Worm (Caenorhabditis elegans) whole organism, young adult: ENCODE measurements around the gene ins-15.
A peak's percentile ranks its signal among the peaks of the same experiment; 100 is the strongest.

Experiments used
- B0336.3 ChIP-seq: fragments of 200-800 bp; sonication (Bioruptor generic); IDR thresholded peaks from 2 replicates; pipeline ENCODE4 v1.3.6; 2022; ENCODE audit warnings: missing genetic modification characterization, missing compliant biosample characterization
- F22D6.2 ChIP-seq: sonication (generic microtip); optimal IDR thresholded peaks from 2 replicates; lab custom pipeline; 2016; ENCODE audit warnings: mild to moderate bottlenecking, missing genetic modification characterization, missing compliant biosample characterization
- F23B12.7 ChIP-seq: sonication (generic microtip); optimal IDR thresholded peaks from 2 replicates; lab custom pipeline; 2017; ENCODE audit warnings: missing genetic modification characterization, mild to moderate bottlenecking, missing compliant biosample characterization, antibody characterized with exemption, moderate library complexity; ENCODE audit not compliant: insufficient read depth
- F37B4.10 ChIP-seq: fragments of 200-800 bp; sonication (Bioruptor generic); IDR thresholded peaks from 2 replicates; pipeline ENCODE4 v1.3.6; 2022; ENCODE audit warnings: missing genetic modification characterization, missing compliant biosample characterization
- F55B11.4 ChIP-seq: sonication (generic microtip); optimal IDR thresholded peaks from 2 replicates; lab custom pipeline; 2016; ENCODE audit warnings: missing compliant biosample characterization, missing genetic modification characterization, borderline replicate concordance; ENCODE audit not compliant: insufficient read depth
- K11D2.4 ChIP-seq: fragments of 200-800 bp; sonication (Bioruptor generic); IDR thresholded peaks from 2 replicates; pipeline ENCODE4 v1.3.6; 2022; ENCODE audit warnings: missing genetic modification reagents, missing genetic modification characterization, missing compliant biosample characterization
- T26A5.8 ChIP-seq: sonication (generic microtip); optimal IDR thresholded peaks from 2 replicates; lab custom pipeline; 2016; ENCODE audit warnings: missing genetic modification characterization, missing compliant biosample characterization
- Y56A3A.18 ChIP-seq: fragments of 200-800 bp; sonication (Bioruptor generic); IDR thresholded peaks from 2 replicates; pipeline ENCODE4 v1.3.6; 2022; ENCODE audit warnings: missing genetic modification reagents, missing genetic modification characterization, missing compliant biosample characterization
- Y95B8A.8 ChIP-seq: fragments of 200-800 bp; sonication (Bioruptor generic); IDR thresholded peaks from 2 replicates; pipeline ENCODE4 v1.3.6; 2022; ENCODE audit warnings: missing genetic modification reagents, missing genetic modification characterization, missing compliant biosample characterization
- ama-1 ChIP-seq, 3 experiments: fragments of 150-350 bp in 1 of 3; sonication (generic microtip) in 2 of 3; optimal IDR thresholded peaks; 2 replicates each; lab custom pipeline; 2014 to 2018; ENCODE audit warnings: missing biosample characterization in 2 of 3, missing genetic modification characterization in 2 of 3, missing genetic modification reagents in 2 of 3
- aptf-2 ChIP-seq: fragments of 200-800 bp; sonication (Bioruptor generic); conservative IDR thresholded peaks from 2 replicates; pipeline ENCODE4 v1.3.6; 2022; ENCODE audit warnings: missing genetic modification reagents, missing genetic modification characterization, missing compliant biosample characterization
- ceh-40 ChIP-seq: fragments of 200-800 bp; sonication (Bioruptor generic); IDR thresholded peaks from 2 replicates; pipeline ENCODE4 v1.3.6; 2022; ENCODE audit warnings: missing genetic modification characterization, missing compliant biosample characterization
- ceh-79 ChIP-seq: sonication (generic microtip); optimal IDR thresholded peaks from 2 replicates; lab custom pipeline; 2017; ENCODE audit warnings: mild to moderate bottlenecking, missing genetic modification characterization, missing compliant biosample characterization
- chd-7 ChIP-seq: sonication (generic microtip); optimal IDR thresholded peaks from 2 replicates; lab custom pipeline; 2016; ENCODE audit warnings: mild to moderate bottlenecking, missing genetic modification characterization, moderate library complexity, missing compliant biosample characterization
- dpl-1 ChIP-seq: fragments of 150-350 bp; optimal IDR thresholded peaks from 2 replicates; lab custom pipeline; 2014; ENCODE audit warnings: missing biosample characterization, missing genetic modification reagents, missing genetic modification characterization
- efl-1 ChIP-seq: fragments of 150-350 bp; optimal IDR thresholded peaks from 2 replicates; lab custom pipeline; 2014; ENCODE audit warnings: missing biosample characterization, missing genetic modification reagents, missing genetic modification characterization
- him-1 ChIP-seq: sonication (generic microtip); optimal IDR thresholded peaks from 2 replicates; lab custom pipeline; 2016; ENCODE audit warnings: missing genotype, missing genetic modification reagents, missing genetic modification characterization, missing compliant biosample characterization
- hlh-26 ChIP-seq: fragments of 200-800 bp; sonication (Bioruptor generic); conservative IDR thresholded peaks from 2 replicates; pipeline ENCODE4 v1.3.6; 2022; ENCODE audit warnings: missing genetic modification reagents, missing genetic modification characterization, missing compliant biosample characterization
- hmg-1.2 ChIP-seq: fragments of 200-800 bp; sonication (Bioruptor generic); IDR thresholded peaks from 2 replicates; pipeline ENCODE4 v1.3.6; 2022; ENCODE audit warnings: missing genetic modification reagents, missing genetic modification characterization, missing compliant biosample characterization
- hmg-20 ChIP-seq: fragments of 200-800 bp; sonication (Bioruptor generic); IDR thresholded peaks from 2 replicates; pipeline ENCODE4 v1.3.6; 2022; ENCODE audit warnings: missing genetic modification reagents, missing genetic modification characterization, missing compliant biosample characterization
- hsf-1 ChIP-seq: fragments of 200-800 bp; sonication (Bioruptor generic); IDR thresholded peaks from 2 replicates; pipeline ENCODE4 v1.3.6; 2022; ENCODE audit warnings: missing genetic modification reagents, missing genetic modification characterization, missing compliant biosample characterization
- let-526 ChIP-seq: fragments of 200-800 bp; sonication (Bioruptor generic); IDR thresholded peaks from 2 replicates; pipeline ENCODE4 v1.3.6; 2022; ENCODE audit warnings: missing genetic modification reagents, missing genetic modification characterization, missing compliant biosample characterization
- lir-1 ChIP-seq: fragments of 200-800 bp; sonication (Bioruptor generic); conservative IDR thresholded peaks from 2 replicates; pipeline ENCODE4 v1.3.6; 2022; ENCODE audit warnings: missing genetic modification reagents, missing genetic modification characterization, missing compliant biosample characterization
- lsy-27 ChIP-seq: sonication (generic microtip); optimal IDR thresholded peaks from 2 replicates; lab custom pipeline; 2017; ENCODE audit warnings: missing genetic modification characterization, mild to moderate bottlenecking, missing compliant biosample characterization, antibody characterized with exemption, missing genotype, borderline replicate concordance; ENCODE audit not compliant: insufficient read depth
- madf-10 ChIP-seq: sonication (generic microtip); optimal IDR thresholded peaks from 2 replicates; lab custom pipeline; 2016; ENCODE audit warnings: mild to moderate bottlenecking, missing genetic modification characterization, missing compliant biosample characterization
- madf-6 ChIP-seq: fragments of 200-800 bp; sonication (Bioruptor generic); IDR thresholded peaks from 2 replicates; pipeline ENCODE4 v1.3.6; 2022; ENCODE audit warnings: missing genetic modification reagents, missing genetic modification characterization, missing compliant biosample characterization
- madf-8 ChIP-seq: fragments of 200-800 bp; sonication (Bioruptor generic); conservative IDR thresholded peaks from 2 replicates; pipeline ENCODE4 v1.3.6; 2022; ENCODE audit warnings: missing genetic modification reagents, missing genetic modification characterization, missing compliant biosample characterization
- mes-4 ChIP-seq: sonication (generic microtip); optimal IDR thresholded peaks from 2 replicates; lab custom pipeline; 2016; ENCODE audit warnings: missing genotype, missing genetic modification characterization, missing compliant biosample characterization
- nfya-1 ChIP-seq: sonication (generic microtip); optimal IDR thresholded peaks from 2 replicates; lab custom pipeline; 2017; ENCODE audit warnings: antibody characterized with exemption, missing compliant biosample characterization, missing genetic modification characterization, borderline replicate concordance; ENCODE audit not compliant: insufficient read depth
- nhr-179 ChIP-seq: sonication (generic microtip); optimal IDR thresholded peaks from 2 replicates; lab custom pipeline; 2016; ENCODE audit warnings: mild to moderate bottlenecking, missing genetic modification characterization, missing compliant biosample characterization
- nhr-90 ChIP-seq: sonication (generic microtip); optimal IDR thresholded peaks from 2 replicates; lab custom pipeline; 2016; ENCODE audit warnings: missing genotype, mild to moderate bottlenecking, missing genetic modification characterization, missing compliant biosample characterization
- pha-4 ChIP-seq: fragments of 150-350 bp; sonication (generic microtip); optimal IDR thresholded peaks from 2 replicates; lab custom pipeline; 2014; ENCODE audit warnings: missing biosample characterization, missing genetic modification reagents, missing genetic modification characterization
- rpc-1 ChIP-seq, 2 experiments: fragments of 150-350 bp in 1 of 2; sonication (generic microtip) in 1 of 2; optimal IDR thresholded peaks; 2 replicates each; lab custom pipeline; 2014 to 2018; ENCODE audit warnings: missing biosample characterization in 1 of 2, missing genetic modification characterization in 1 of 2, missing genetic modification reagents in 1 of 2, missing genotype in 1 of 2
- sdz-38 ChIP-seq: sonication (generic microtip); optimal IDR thresholded peaks from 2 replicates; lab custom pipeline; 2016; ENCODE audit warnings: missing genotype, missing genetic modification characterization, missing compliant biosample characterization
- sea-2 ChIP-seq: fragments of 200-800 bp; sonication (Bioruptor generic); IDR thresholded peaks from 2 replicates; pipeline ENCODE4 v1.3.6; 2022; ENCODE audit warnings: missing genetic modification characterization, missing compliant biosample characterization
- snpc-1.1 ChIP-seq: sonication (generic microtip); optimal IDR thresholded peaks from 2 replicates; lab custom pipeline; 2017; ENCODE audit warnings: missing genetic modification characterization, mild to moderate bottlenecking, missing compliant biosample characterization, antibody characterized with exemption, moderate library complexity, missing genotype, missing genetic modification reagents; ENCODE audit not compliant: insufficient read depth
- snpc-4 ChIP-seq, 5 experiments: fragments of 150-350 bp in 1 of 5; sonication (generic microtip) in 4 of 5; optimal IDR thresholded peaks; 2 replicates each; lab custom pipeline; 2014 to 2018; ENCODE audit warnings: missing genetic modification characterization in 5 of 5, missing biosample characterization in 3 of 5, antibody characterized with exemption in 2 of 5, mild to moderate bottlenecking in 2 of 5, missing compliant biosample characterization in 2 of 5, missing genotype in 2 of 5, moderate library complexity in 2 of 5, missing genetic modification reagents in 1 of 5
- sptf-2 ChIP-seq: fragments of 200-800 bp; sonication (Bioruptor generic); optimal IDR thresholded peaks from 2 replicates; lab custom pipeline; 2018; ENCODE audit warnings: mild to moderate bottlenecking, missing genetic modification characterization, missing compliant biosample characterization
- tbp1 ChIP-seq: fragments of 200-800 bp; sonication (Bioruptor generic); optimal IDR thresholded peaks from 2 replicates; lab custom pipeline; 2018; ENCODE audit warnings: mild to moderate bottlenecking, missing genetic modification characterization, missing compliant biosample characterization
- tbx-9 ChIP-seq: sonication (generic microtip); optimal IDR thresholded peaks from 2 replicates; lab custom pipeline; 2016; ENCODE audit warnings: borderline replicate concordance, missing genetic modification characterization, inconsistent platforms, missing compliant biosample characterization
- tlf-1 ChIP-seq: fragments of 200-800 bp; sonication (Bioruptor generic); optimal IDR thresholded peaks from 2 replicates; lab custom pipeline; 2018; ENCODE audit warnings: mild to moderate bottlenecking, missing genetic modification characterization, missing compliant biosample characterization
- unc-62 ChIP-seq: fragments of 150-350 bp; optimal IDR thresholded peaks from 2 replicates; lab custom pipeline; 2014; ENCODE audit warnings: missing biosample characterization, missing genetic modification reagents, missing genetic modification characterization
- xnd-1 ChIP-seq: sonication (generic microtip); optimal IDR thresholded peaks from 2 replicates; lab custom pipeline; 2016; ENCODE audit warnings: missing genotype, missing genetic modification reagents, missing genetic modification characterization, missing compliant biosample characterization
- ztf-25 ChIP-seq: fragments of 200-800 bp; sonication (Bioruptor generic); IDR thresholded peaks from 2 replicates; pipeline ENCODE4 v1.3.6; 2022; ENCODE audit warnings: missing genetic modification reagents, missing genetic modification characterization, missing compliant biosample characterization
- ztf-28 ChIP-seq: fragments of 200-800 bp; sonication (Bioruptor generic); IDR thresholded peaks from 2 replicates; pipeline ENCODE4 v1.3.6; 2022; ENCODE audit warnings: missing genetic modification reagents, missing genetic modification characterization, missing compliant biosample characterization
- ztf-3 ChIP-seq: fragments of 200-800 bp; sonication (Bioruptor generic); optimal IDR thresholded peaks from 2 replicates; lab custom pipeline; 2018; ENCODE audit warnings: mild to moderate bottlenecking, missing genetic modification characterization, missing compliant biosample characterization

Gene ins-15

DNA sequence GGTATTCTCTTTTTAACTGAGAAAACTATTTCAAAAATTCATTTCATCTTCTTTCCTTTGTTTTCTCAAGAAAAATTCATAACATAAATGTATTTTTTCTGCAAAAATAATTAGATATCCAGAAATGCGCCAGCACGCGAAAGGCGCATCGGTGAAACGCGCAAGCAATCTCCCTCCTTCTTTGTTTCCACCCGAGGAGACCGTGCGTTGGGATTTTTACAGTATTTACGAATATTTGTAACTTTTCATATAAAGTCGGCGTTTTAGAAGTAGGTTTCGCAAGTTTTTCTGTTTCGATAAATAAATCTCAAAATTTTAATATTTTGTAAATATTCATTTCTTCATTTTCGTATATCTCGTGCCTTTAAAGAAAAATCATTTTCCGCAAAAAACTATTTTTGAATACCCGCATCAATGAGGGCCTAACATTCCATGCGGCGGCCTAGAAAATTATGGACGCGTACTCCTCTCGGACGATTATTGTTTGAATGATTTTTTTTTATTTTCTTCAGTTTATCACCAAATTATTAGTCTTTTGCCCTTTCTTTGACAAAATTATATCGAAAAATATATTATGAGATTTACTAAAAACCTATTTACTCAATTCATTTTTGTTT, 32.0 kb upstream of the ins-15 start, which contains the start of gene ssup-72 (continued):
- TF ChIP-seq ceh-79 (tag; lab: Kevin White, UChicago), result no peak
- no peak for TF ChIP-seq sdz-38 (tag; lab: Kevin White, UChicago)
- TF ChIP-seq hlh-26 (GFP tag; lab: Robert Waterston, UW), result no peak
- TF ChIP-seq ama-1 (optimal IDR thresholded peaks at IDR 0.05; lab: Kevin White, UChicago), result no peak
- no peak for TF ChIP-seq ama-1 (GFP tag; optimal IDR thresholded peaks at IDR 0.05; lab: Kevin White, UChicago)
- no peak for TF ChIP-seq tbx-9 (tag; lab: Kevin White, UChicago)
- peak; percentile 48 for TF ChIP-seq efl-1
- TF ChIP-seq lir-1, result no peak
- TF ChIP-seq chd-7 (tag; lab: Kevin White, UChicago), result no peak
- TF ChIP-seq nhr-90, result no peak
- no peak for TF ChIP-seq hsf-1 (GFP tag; lab: Robert Waterston, UW)
- TF ChIP-seq F37B4.10 (GFP tag; lab: Robert Waterston, UW), result no peak
- TF ChIP-seq madf-8 (GFP tag; lab: Robert Waterston, UW), result peak; percentile 50
- TF ChIP-seq unc-62 (GFP tag; lab: Kevin White, UChicago), result no peak
- no peak for TF ChIP-seq Y95B8A.8
- TF ChIP-seq lsy-27 (tag; lab: Kevin White, UChicago), result no peak
- TF ChIP-seq ztf-25 (GFP tag; lab: Robert Waterston, UW), result 0 out of 2 replicates have a peak, but pooled peaks have one; percentile 6
- TF ChIP-seq F23B12.7 (tag; lab: Kevin White, UChicago), result no peak
- no peak for TF ChIP-seq pha-4 (tag; lab: Kevin White, UChicago)
- peak; percentile 9 for TF ChIP-seq him-1 (tag; lab: Kevin White, UChicago)
- TF ChIP-seq sea-2, result no peak
- no peak for TF ChIP-seq B0336.3 (GFP tag; lab: Robert Waterston, UW)
- no peak for TF ChIP-seq hmg-20 (GFP tag; lab: Robert Waterston, UW)
- peak; percentile 22 for TF ChIP-seq tbp1 (GFP tag; lab: Kevin White, UChicago)
- TF ChIP-seq ztf-28, result no peak
- no peak for TF ChIP-seq F22D6.2
- no peak for TF ChIP-seq let-526 (GFP tag; lab: Robert Waterston, UW)
- no peak for TF ChIP-seq madf-10
- TF ChIP-seq dpl-1 (GFP tag; lab: Kevin White, UChicago), result peak; percentile 35
- peak; percentile 24; the same call in 1 of the 2 replicates for TF ChIP-seq hmg-1.2 (GFP tag; lab: Robert Waterston, UW)
- TF ChIP-seq mes-4 (tag; lab: Kevin White, UChicago), result no peak
- no peak for TF ChIP-seq sptf-2
- TF ChIP-seq ztf-3 (GFP tag; lab: Kevin White, UChicago), result no peak
- TF ChIP-seq rpc-1 (optimal IDR thresholded peaks at IDR 0.05; lab: Kevin White, UChicago), result no peak
- TF ChIP-seq rpc-1 (tag; optimal IDR thresholded peaks at IDR 0.05; lab: Kevin White, UChicago), result no peak
- no peak for TF ChIP-seq snpc-4 (GFP tag; optimal IDR thresholded peaks at IDR 0.05; lab: Kevin White, UChicago)
- peak in 2 of 4 experiments; percentile 8 to 33 for TF ChIP-seq snpc-4 (tag; optimal IDR thresholded peaks at IDR 0.05; lab: Kevin White, UChicago)
- no peak for TF ChIP-seq nhr-179
- TF ChIP-seq xnd-1, result peak; percentile 41
- TF ChIP-seq tlf-1 (GFP tag; lab: Kevin White, UChicago), result peak; percentile 8
- no peak for TF ChIP-seq F55B11.4 (tag; lab: Kevin White, UChicago)
- TF ChIP-seq ceh-40 (GFP tag; lab: Robert Waterston, UW), result no peak
- TF ChIP-seq aptf-2, result no peak; the same call in 1 of the 2 replicates
- no peak for TF ChIP-seq nfya-1 (tag; lab: Kevin White, UChicago)
- TF ChIP-seq K11D2.4, result 0 out of 2 replicates have a peak, but pooled peaks have one; percentile 32
- no peak for TF ChIP-seq snpc-1.1 (tag; lab: Kevin White, UChicago)
- no peak for TF ChIP-seq T26A5.8 (tag; lab: Kevin White, UChicago)
- TF ChIP-seq madf-6, result peak; percentile 81
- no peak for TF ChIP-seq Y56A3A.18 (GFP tag; lab: Robert Waterston, UW)
